Worm (Caenorhabditis elegans) whole organism, young adult: ENCODE measurements around the gene C34E7.3.

Experiments used
- Y67H2A.10 ChIP-seq: fragments of 200-800 bp; sonication (Bioruptor generic); conservative IDR thresholded peaks from 2 replicates; pipeline ENCODE4 v1.3.6; 2022; ENCODE audit warnings: missing genetic modification reagents, missing genetic modification characterization, missing compliant biosample characterization
- dpl-1 ChIP-seq: fragments of 150-350 bp; optimal IDR thresholded peaks from 2 replicates; lab custom pipeline; 2014; ENCODE audit warnings: missing biosample characterization, missing genetic modification reagents, missing genetic modification characterization
- madf-3 ChIP-seq: fragments of 200-800 bp; sonication (Bioruptor generic); IDR thresholded peaks from 2 replicates; pipeline ENCODE4 v1.3.6; 2022; ENCODE audit warnings: missing genetic modification reagents, missing genetic modification characterization, missing compliant biosample characterization
- nfya-2 ChIP-seq: fragments of 200-800 bp; sonication (Bioruptor generic); IDR thresholded peaks from 2 replicates; pipeline ENCODE4 v1.3.6; 2022; ENCODE audit warnings: missing genetic modification reagents, missing genetic modification characterization, missing compliant biosample characterization
- nhr-179 ChIP-seq: sonication (generic microtip); optimal IDR thresholded peaks from 2 replicates; lab custom pipeline; 2016; ENCODE audit warnings: mild to moderate bottlenecking, missing genetic modification characterization, missing compliant biosample characterization
- pha-4 ChIP-seq: fragments of 150-350 bp; sonication (generic microtip); optimal IDR thresholded peaks from 2 replicates; lab custom pipeline; 2014; ENCODE audit warnings: missing biosample characterization, missing genetic modification reagents, missing genetic modification characterization
- somi-1 ChIP-seq: fragments of 200-800 bp; sonication (Bioruptor generic); optimal IDR thresholded peaks from 2 replicates; lab custom pipeline; 2018; ENCODE audit warnings: mild to moderate bottlenecking, missing genetic modification characterization, missing compliant biosample characterization
- ztf-3 ChIP-seq: fragments of 200-800 bp; sonication (Bioruptor generic); optimal IDR thresholded peaks from 2 replicates; lab custom pipeline; 2018; ENCODE audit warnings: mild to moderate bottlenecking, missing genetic modification characterization, missing compliant biosample characterization

DNA sequence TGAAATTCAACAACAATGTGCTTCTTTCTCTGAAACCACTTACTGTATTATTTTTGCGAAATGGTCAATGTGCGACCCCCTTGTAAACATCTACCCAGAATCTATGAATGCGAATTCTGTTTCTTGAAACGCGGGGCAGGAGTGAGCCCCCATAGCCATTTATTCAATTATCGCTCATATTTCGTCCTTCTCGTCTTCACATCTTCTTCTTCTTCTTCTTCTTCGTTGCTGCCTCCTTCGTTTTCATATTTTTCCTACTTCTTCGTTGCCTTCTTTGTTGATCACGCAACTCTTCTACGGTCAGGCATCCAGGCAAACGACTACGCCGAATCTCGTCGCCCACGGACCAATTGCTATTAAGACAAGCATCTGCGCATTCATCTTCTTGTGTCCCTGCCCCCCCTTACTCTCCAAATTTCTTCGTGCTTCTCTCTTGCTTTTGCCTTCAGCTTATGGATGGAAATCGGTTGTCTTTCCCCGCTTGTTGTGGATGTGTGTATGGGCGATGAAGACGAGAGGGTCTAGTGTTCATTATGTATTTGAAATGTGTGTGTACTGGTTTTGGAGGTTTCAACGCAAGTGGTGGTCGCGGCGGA lies 27.9 kb upstream of the C34E7.3 start:
- no peak for TF ChIP-seq nfya-2
- TF ChIP-seq madf-3 (GFP tag; lab: Robert Waterston, UW): no peak
- TF ChIP-seq somi-1: no peak
- TF ChIP-seq Y67H2A.10: no peak
- TF ChIP-seq ztf-3 (GFP tag; lab: Kevin White, UChicago): no peak
- TF ChIP-seq dpl-1 (GFP tag; lab: Kevin White, UChicago): no peak
- TF ChIP-seq nhr-179 (tag; lab: Kevin White, UChicago): no peak
- TF ChIP-seq pha-4 (tag; lab: Kevin White, UChicago): no peak
